Fruit fly (Drosophila melanogaster): ENCODE results near the gene CG42446.

dm6 chr3R:16316747-16317146 is 43.2 kb downstream of the CG42446 start:
- TF ChIP-seq HHEX (GFP tag; optimal IDR thresholded peaks at IDR 0.05) (no peak), emc (GFP tag; optimal IDR thresholded peaks at IDR 0.05) (no peak), nerfin-2 (GFP tag; IDR thresholded peaks at IDR 0.05; ENCODE audit: partially characterized antibody) (no peak), CG12236 (GFP tag; optimal IDR thresholded peaks at IDR 0.05) (no peak)
